Worm (Caenorhabditis elegans) whole organism, young adult: Measurements from ENCODE around the gene C33C12.1.
"Not testable (repeated sequence)": the region's sequence is repeated elsewhere in the genome, so short reads cannot be mapped to it uniquely, and the experiment has no call there.

Experiments
- B0261.1 ChIP-seq: sonication (generic microtip); optimal IDR thresholded peaks from 2 replicates; lab custom pipeline; 2016; ENCODE audit warnings: mild to moderate bottlenecking, missing genetic modification characterization, moderate library complexity, missing compliant biosample characterization
- F57C9.4 ChIP-seq: sonication (generic microtip); optimal IDR thresholded peaks from 2 replicates; lab custom pipeline; 2017; ENCODE audit warnings: mild to moderate bottlenecking, missing genetic modification characterization, missing compliant biosample characterization
- K12H6.12 ChIP-seq: fragments of 200-800 bp; sonication (Bioruptor generic); optimal IDR thresholded peaks from 2 replicates; lab custom pipeline; 2018; ENCODE audit warnings: mild to moderate bottlenecking, missing genetic modification characterization, missing compliant biosample characterization
- T07F8.4 ChIP-seq: sonication (generic microtip); optimal IDR thresholded peaks from 2 replicates; lab custom pipeline; 2016; ENCODE audit warnings: mild to moderate bottlenecking, missing genetic modification characterization, moderate library complexity, missing compliant biosample characterization
- Y67H2A.10 ChIP-seq: fragments of 200-800 bp; sonication (Bioruptor generic); conservative IDR thresholded peaks from 2 replicates; pipeline ENCODE4 v1.3.6; 2022; ENCODE audit warnings: missing genetic modification reagents, missing genetic modification characterization, missing compliant biosample characterization
- ama-1 ChIP-seq, 3 experiments: fragments of 150-350 bp in 1 of 3; sonication (generic microtip) in 2 of 3; optimal IDR thresholded peaks; 2 replicates each; lab custom pipeline; 2014 to 2018; ENCODE audit warnings: missing biosample characterization in 2 of 3, missing genetic modification characterization in 2 of 3, missing genetic modification reagents in 2 of 3
- aptf-3 ChIP-seq: fragments of 200-800 bp; sonication (Bioruptor generic); IDR thresholded peaks from 2 replicates; pipeline ENCODE4 v1.3.6; 2022; ENCODE audit warnings: missing genetic modification characterization, missing compliant biosample characterization
- cebp-1 ChIP-seq, 2 experiments: fragments of 200-800 bp in 1 of 2; sonication (Bioruptor generic) in 1 of 2; sonication (generic microtip) in 1 of 2; IDR thresholded peaks in 1 of 2; optimal IDR thresholded peaks in 1 of 2; 2 replicates each; pipeline versions ENCODE4 v1.3.6 to Lab custom; 2017 to 2022; ENCODE audit warnings: missing compliant biosample characterization in 2 of 2, missing genetic modification characterization in 2 of 2, mild to moderate bottlenecking in 1 of 2, missing genetic modification reagents in 1 of 2, moderate library complexity in 1 of 2
- cebp-2 ChIP-seq: fragments of 200-800 bp; sonication (Bioruptor generic); IDR thresholded peaks from 2 replicates; pipeline ENCODE4 v1.3.6; 2022; ENCODE audit warnings: missing genetic modification characterization, missing compliant biosample characterization
- efl-1 ChIP-seq: fragments of 150-350 bp; optimal IDR thresholded peaks from 2 replicates; lab custom pipeline; 2014; ENCODE audit warnings: missing biosample characterization, missing genetic modification reagents, missing genetic modification characterization
- egl-18 ChIP-seq: fragments of 200-800 bp; sonication (Bioruptor generic); IDR thresholded peaks from 2 replicates; pipeline ENCODE4 v1.3.6; 2022; ENCODE audit warnings: missing genetic modification reagents, missing genetic modification characterization, missing compliant biosample characterization
- egrh-3 ChIP-seq: fragments of 200-800 bp; sonication (Bioruptor generic); IDR thresholded peaks from 2 replicates; pipeline ENCODE4 v1.3.6; 2022; ENCODE audit warnings: missing genetic modification reagents, missing genetic modification characterization, missing compliant biosample characterization
- ekl-4 ChIP-seq: fragments of 200-800 bp; sonication (Bioruptor generic); IDR thresholded peaks from 2 replicates; pipeline ENCODE4 v1.3.6; 2022; ENCODE audit warnings: missing genetic modification reagents, missing genetic modification characterization, missing compliant biosample characterization
- fkh-3 ChIP-seq: sonication (generic microtip); optimal IDR thresholded peaks from 2 replicates; lab custom pipeline; 2016; ENCODE audit warnings: mild to moderate bottlenecking, missing genetic modification characterization, missing compliant biosample characterization
- gei-17 ChIP-seq: fragments of 200-800 bp; sonication (Bioruptor generic); optimal IDR thresholded peaks from 2 replicates; lab custom pipeline; 2018; ENCODE audit warnings: mild to moderate bottlenecking, missing genetic modification characterization, missing compliant biosample characterization
- hsf-1 ChIP-seq: fragments of 200-800 bp; sonication (Bioruptor generic); IDR thresholded peaks from 2 replicates; pipeline ENCODE4 v1.3.6; 2022; ENCODE audit warnings: missing genetic modification reagents, missing genetic modification characterization, missing compliant biosample characterization
- let-526 ChIP-seq: fragments of 200-800 bp; sonication (Bioruptor generic); IDR thresholded peaks from 2 replicates; pipeline ENCODE4 v1.3.6; 2022; ENCODE audit warnings: missing genetic modification reagents, missing genetic modification characterization, missing compliant biosample characterization
- madf-3 ChIP-seq: fragments of 200-800 bp; sonication (Bioruptor generic); IDR thresholded peaks from 2 replicates; pipeline ENCODE4 v1.3.6; 2022; ENCODE audit warnings: missing genetic modification reagents, missing genetic modification characterization, missing compliant biosample characterization
- madf-6 ChIP-seq: fragments of 200-800 bp; sonication (Bioruptor generic); IDR thresholded peaks from 2 replicates; pipeline ENCODE4 v1.3.6; 2022; ENCODE audit warnings: missing genetic modification reagents, missing genetic modification characterization, missing compliant biosample characterization
- mcd-1 ChIP-seq: fragments of 200-800 bp; sonication (Bioruptor generic); IDR thresholded peaks from 2 replicates; pipeline ENCODE4 v1.3.6; 2022; ENCODE audit warnings: missing genetic modification reagents, missing genetic modification characterization, missing compliant biosample characterization
- mel-28 ChIP-seq: sonication (generic microtip); optimal IDR thresholded peaks from 2 replicates; lab custom pipeline; 2016; ENCODE audit warnings: borderline replicate concordance, mild to moderate bottlenecking, missing genetic modification characterization, missing compliant biosample characterization
- nhr-120 ChIP-seq: fragments of 200-800 bp; sonication (Bioruptor generic); IDR thresholded peaks from 2 replicates; pipeline ENCODE4 v1.3.6; 2022; ENCODE audit warnings: missing genetic modification characterization, missing compliant biosample characterization
- nhr-80 ChIP-seq: sonication (generic microtip); optimal IDR thresholded peaks from 2 replicates; lab custom pipeline; 2016; ENCODE audit warnings: missing genetic modification characterization, missing compliant biosample characterization
- pha-4 ChIP-seq: fragments of 150-350 bp; sonication (generic microtip); optimal IDR thresholded peaks from 2 replicates; lab custom pipeline; 2014; ENCODE audit warnings: missing biosample characterization, missing genetic modification reagents, missing genetic modification characterization
- sea-2 ChIP-seq: fragments of 200-800 bp; sonication (Bioruptor generic); IDR thresholded peaks from 2 replicates; pipeline ENCODE4 v1.3.6; 2022; ENCODE audit warnings: missing genetic modification characterization, missing compliant biosample characterization
- somi-1 ChIP-seq: fragments of 200-800 bp; sonication (Bioruptor generic); optimal IDR thresholded peaks from 2 replicates; lab custom pipeline; 2018; ENCODE audit warnings: mild to moderate bottlenecking, missing genetic modification characterization, missing compliant biosample characterization
- xnd-1 ChIP-seq: sonication (generic microtip); optimal IDR thresholded peaks from 2 replicates; lab custom pipeline; 2016; ENCODE audit warnings: missing genotype, missing genetic modification reagents, missing genetic modification characterization, missing compliant biosample characterization
- ztf-3 ChIP-seq: fragments of 200-800 bp; sonication (Bioruptor generic); optimal IDR thresholded peaks from 2 replicates; lab custom pipeline; 2018; ENCODE audit warnings: mild to moderate bottlenecking, missing genetic modification characterization, missing compliant biosample characterization

Gene C33C12.1

ce11 chrII:2197555-2198288, at the start of gene C33C12.1:
C33C12.1 (plus strand) TSS chrII:2198238.
- no peak for TF ChIP-seq madf-3
- TF ChIP-seq sea-2 = no peak
- no peak for TF ChIP-seq cebp-1 (GFP tag; IDR thresholded peaks at IDR 0.05; lab: Robert Waterston, UW)
- peak; percentile 3 for TF ChIP-seq cebp-1 (tag; optimal IDR thresholded peaks at IDR 0.05; lab: Kevin White, UChicago)

- TF ChIP-seq T07F8.4 (tag; lab: Kevin White, UChicago) (no peak), efl-1 (GFP tag; lab: Kevin White, UChicago) (no peak), xnd-1 (no peak), ztf-3 (no peak), B0261.1 (tag; lab: Kevin White, UChicago) (no peak), hsf-1 (GFP tag; lab: Robert Waterston, UW) (no peak), nhr-80 (no peak), mcd-1 (GFP tag; lab: Robert Waterston, UW) (no peak), ama-1 (optimal IDR thresholded peaks at IDR 0.05; lab: Kevin White, UChicago) (no peak), ama-1 (GFP tag; optimal IDR thresholded peaks at IDR 0.05; lab: Kevin White, UChicago) (no peak), aptf-3 (no peak), ekl-4 (no peak), let-526 (no peak)
Observed at ce11 chrII:2150485-2150985, 47.5 kb upstream of the C33C12.1 start, which contains the start of the genes C40A11.7 and C40A11.8. C40A11.7 (minus strand) TSS chrII:2150585. C40A11.8 (minus strand) TSS chrII:2150935.

DNA sequence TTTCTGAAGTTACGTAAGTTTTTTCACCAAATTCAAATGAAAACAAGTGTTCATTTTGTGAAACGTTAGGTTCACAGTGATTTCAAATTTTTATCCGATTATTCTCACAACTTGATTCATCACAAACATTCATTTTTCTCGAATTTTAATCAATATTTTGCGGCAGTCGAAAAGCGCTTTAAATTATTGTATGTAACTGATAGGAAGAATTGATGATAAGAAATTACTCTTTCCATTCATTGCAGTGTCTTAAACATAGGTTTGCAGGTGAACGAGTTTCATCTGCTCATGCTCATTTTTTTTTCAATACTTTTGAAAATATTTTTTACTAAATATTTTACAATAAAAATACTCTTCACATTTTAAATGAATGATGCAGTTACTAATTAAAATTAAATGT, 45.6 kb upstream of the C33C12.1 start:
- TF ChIP-seq egrh-3 (GFP tag; lab: Robert Waterston, UW) (no peak), nhr-80 (peak; percentile 5)

DNA sequence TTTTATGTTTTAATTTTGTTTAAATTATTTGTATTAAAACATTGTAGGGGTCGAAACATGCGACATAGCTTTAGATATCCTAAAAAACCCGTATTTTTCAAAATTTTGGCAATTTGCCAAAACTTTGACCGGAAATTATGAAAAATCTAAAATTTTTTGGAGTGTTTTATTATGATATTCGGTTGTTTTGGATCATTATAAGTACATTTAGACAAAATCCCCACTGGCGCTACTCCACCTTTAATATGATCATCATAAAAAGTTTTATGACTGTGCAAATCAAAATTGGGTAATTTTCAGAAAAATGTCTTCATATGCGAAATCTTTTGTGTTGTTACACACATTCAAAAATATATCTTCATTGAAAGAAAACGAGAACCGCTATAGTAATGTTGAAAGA, 44.3 kb upstream of the C33C12.1 start, which contains the start of gene math-18:
TSS of gene math-18 (plus strand) at position 301 of the 400 bp plus-strand sequence.
- not testable (repeated sequence) for TF ChIP-seq egl-18; mel-28 (tag; lab: Kevin White, UChicago); Y67H2A.10 (GFP tag; lab: Robert Waterston, UW)

DNA sequence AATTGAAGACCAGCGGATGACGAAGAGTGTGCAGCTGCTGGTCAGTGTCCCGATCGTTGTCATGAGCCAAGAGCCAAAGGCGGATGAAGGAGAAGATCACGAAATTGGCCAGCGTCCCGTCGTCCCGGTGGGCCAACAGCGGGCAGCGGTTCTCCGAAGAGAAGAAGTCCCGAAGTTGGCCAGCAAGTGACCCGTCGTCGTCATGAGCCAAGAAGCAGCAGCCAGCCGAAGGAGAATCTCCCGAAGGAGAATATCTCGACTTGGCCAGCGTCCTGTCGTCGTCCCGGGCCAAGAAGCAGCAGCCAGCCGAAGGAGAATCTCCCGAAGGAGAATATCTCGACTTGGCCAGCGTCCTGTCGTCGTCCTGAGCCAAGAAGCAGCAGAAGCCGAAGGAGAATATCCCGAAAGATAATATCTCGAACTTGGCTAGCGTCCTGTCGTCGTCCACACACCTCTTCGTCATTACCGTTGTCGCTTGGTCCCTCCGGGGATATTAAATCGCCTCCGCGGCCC, 34.6 kb upstream of the C33C12.1 start, which contains the start of gene C33C12.11:
TSS of gene C33C12.11 (minus strand) at position 463 of the 513 bp plus-strand sequence.
- peak; percentile 59; the same call in 1 of the 2 replicates for TF ChIP-seq egrh-3 (GFP tag; lab: Robert Waterston, UW)
- TF ChIP-seq, all 124 proteins: peak for 1; not testable (repeated sequence) for 123

DNA sequence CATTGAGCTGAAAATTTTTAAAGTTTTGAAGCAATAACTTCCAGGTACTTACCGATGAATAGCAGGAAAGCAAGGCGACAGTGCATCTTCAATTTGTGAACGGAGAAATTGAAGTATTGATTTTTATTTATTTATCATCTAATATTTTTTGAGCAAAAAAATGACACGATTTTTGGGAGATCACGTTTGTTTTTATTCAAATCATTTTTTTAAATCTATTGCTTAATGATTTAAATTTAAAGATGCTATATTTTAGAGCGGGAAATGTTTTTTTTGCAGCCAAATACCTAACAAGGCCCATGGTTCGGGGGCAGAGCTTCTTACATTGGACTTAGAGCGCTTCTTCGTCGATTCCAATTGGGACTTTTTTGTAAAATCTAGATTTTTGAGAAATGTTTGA, 31.7 kb upstream of the C33C12.1 start, which contains the start of gene C33C12.4:
TSS of gene C33C12.4 (minus strand) at position 101 of the 400 bp plus-strand sequence.
- TF ChIP-seq cebp-1 (GFP tag; IDR thresholded peaks at IDR 0.05; lab: Robert Waterston, UW) = no peak
- no peak for TF ChIP-seq cebp-1 (tag; optimal IDR thresholded peaks at IDR 0.05; lab: Kevin White, UChicago)
- no peak for TF ChIP-seq gei-17
- TF ChIP-seq pha-4 (tag; lab: Kevin White, UChicago) = no peak
- TF ChIP-seq somi-1 (GFP tag; lab: Kevin White, UChicago) = no peak
- TF ChIP-seq F57C9.4 (tag; lab: Kevin White, UChicago) = no peak
- no peak for TF ChIP-seq nhr-120 (GFP tag; lab: Robert Waterston, UW)
- TF ChIP-seq madf-6 (GFP tag; lab: Robert Waterston, UW) = no peak
- TF ChIP-seq sea-2 = no peak
- TF ChIP-seq cebp-2 = no peak
- TF ChIP-seq fkh-3 (tag; lab: Kevin White, UChicago) = no peak
- TF ChIP-seq K12H6.12 = no peak
